Worm (Caenorhabditis elegans): ENCODE results near the gene citk-1.
A peak's percentile ranks its signal among the peaks of the same experiment; 100 is the strongest.

Gene citk-1

DNA sequence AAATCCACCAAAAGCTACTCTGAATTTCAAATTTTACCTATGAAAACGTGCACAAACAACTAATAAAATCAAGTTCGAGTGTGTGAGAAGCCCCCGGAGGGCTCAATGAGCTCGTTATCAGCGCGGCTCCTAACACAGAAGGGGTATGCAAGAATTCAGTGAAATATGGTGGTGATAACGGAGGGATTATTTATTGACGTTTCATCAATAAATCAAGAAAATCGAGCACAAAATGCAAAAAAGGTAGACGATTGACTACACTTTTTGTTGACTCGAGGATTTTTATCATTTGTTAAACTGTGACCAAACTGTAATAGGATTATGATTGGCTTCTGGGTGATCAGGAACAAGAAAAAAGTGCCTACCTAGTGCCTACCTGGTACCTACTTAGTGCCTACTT is 48.7 kb downstream of the citk-1 start, which contains the start of gene zip-3:
zip-3 (minus strand) TSS at position 21 of the 400 bp plus-strand sequence.
- TF ChIP-seq elt-2 (tag; optimal IDR thresholded peaks at IDR 0.05) (peak; percentile 88), nhr-76 (tag; optimal IDR thresholded peaks at IDR 0.05) (no peak), nhr-25 (tag; optimal IDR thresholded peaks at IDR 0.05) (no peak), nhr-12 (tag; optimal IDR thresholded peaks at IDR 0.05) (no peak), elt-3 (tag; optimal IDR thresholded peaks at IDR 0.05) (no peak), hmg-11 (tag; optimal IDR thresholded peaks at IDR 0.05) (no peak), pqm-1 (tag; optimal IDR thresholded peaks at IDR 0.05) (peak; percentile 55)

DNA sequence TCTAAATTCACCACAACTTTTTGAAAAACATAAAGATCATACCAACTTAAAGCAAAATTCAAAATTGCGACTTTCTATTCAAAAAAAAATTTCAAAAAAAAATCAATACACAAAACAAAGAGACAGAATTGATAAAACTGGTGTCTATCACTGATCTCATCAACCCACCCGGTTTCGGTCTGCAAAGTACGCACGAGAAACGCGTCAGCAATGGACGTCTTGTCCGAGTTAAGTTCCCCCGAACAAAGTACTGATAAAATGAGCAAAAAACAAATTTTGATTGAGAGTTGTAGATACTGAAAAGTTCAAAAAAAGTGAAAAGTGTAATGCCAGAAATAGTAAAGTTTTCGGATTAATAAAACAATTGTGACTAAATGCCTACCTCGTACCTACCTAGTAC is 49.6 kb downstream of the citk-1 start:
- TF ChIP-seq elt-2 (tag; optimal IDR thresholded peaks at IDR 0.05) (peak; percentile 62), ceh-28 (tag; optimal IDR thresholded peaks at IDR 0.05) (peak; percentile 5), daf-12 (tag; optimal IDR thresholded peaks at IDR 0.05) (no peak), pqm-1 (tag; optimal IDR thresholded peaks at IDR 0.05) (peak; percentile 1)

DNA sequence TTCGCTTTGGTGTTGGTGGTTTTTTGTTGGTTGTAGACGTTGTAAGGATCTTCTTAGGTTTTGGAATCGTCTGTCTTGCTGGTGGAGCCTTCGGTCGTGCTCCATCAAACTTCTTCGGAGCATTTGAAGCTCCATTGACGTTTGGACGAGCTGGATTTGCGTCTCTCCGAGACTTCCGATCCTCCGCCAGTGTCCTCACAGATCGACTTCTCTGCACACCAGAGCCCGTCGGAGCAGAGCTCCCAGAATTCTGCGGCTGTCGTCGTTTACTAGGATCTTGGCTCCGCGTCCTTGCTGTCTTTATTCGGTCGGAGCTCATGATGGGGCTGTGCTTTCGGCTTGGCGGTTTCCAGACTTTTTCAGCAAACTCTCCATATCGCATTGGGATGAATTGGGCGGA is 52.9 kb downstream of the citk-1 start:
- TF ChIP-seq elt-1 (tag; optimal IDR thresholded peaks at IDR 0.05) (no peak), ama-1 (optimal IDR thresholded peaks at IDR 0.05) (no peak), fos-1 (tag; optimal IDR thresholded peaks at IDR 0.05) (no peak), R02D3.7 (tag; optimal IDR thresholded peaks at IDR 0.05) (no peak), unc-39 (tag; optimal IDR thresholded peaks at IDR 0.05) (no peak), skn-1 (tag; optimal IDR thresholded peaks at IDR 0.05) (no peak)

DNA sequence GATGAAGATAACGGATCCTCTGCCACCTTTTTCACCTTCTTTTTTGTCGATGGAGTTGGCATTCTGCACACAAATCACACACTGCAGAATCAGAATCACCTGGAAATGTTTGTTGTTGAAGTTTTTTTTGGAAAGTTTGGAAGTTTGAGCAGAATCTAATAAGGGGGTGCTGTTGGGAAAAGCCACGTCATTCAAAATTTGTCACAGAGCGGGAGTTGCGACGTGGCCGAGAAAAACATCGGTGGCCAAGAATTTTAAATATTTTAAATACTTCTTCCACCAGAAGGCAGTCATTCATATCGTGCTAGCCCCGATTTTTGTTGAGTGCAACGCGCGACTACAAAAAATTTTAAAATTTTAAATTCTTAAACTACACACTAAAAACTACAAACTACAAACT is 53.6 kb downstream of the citk-1 start, which contains the start of gene rpi-1:
rpi-1 (minus strand) TSS at position 101 of the 400 bp plus-strand sequence.
- no peak for TF ChIP-seq snpc-4 (tag; optimal IDR thresholded peaks at IDR 0.05)
- TF ChIP-seq nhr-43 (tag; optimal IDR thresholded peaks at IDR 0.05; ENCODE audit: poor library complexity, severe bottlenecking) = no peak
- no peak for TF ChIP-seq pha-4 (tag; optimal IDR thresholded peaks at IDR 0.05)
- no peak for TF ChIP-seq lin-15B (tag; optimal IDR thresholded peaks at IDR 0.05)
- TF ChIP-seq sea-2 (GFP tag; optimal IDR thresholded peaks at IDR 0.05) = no peak
- no peak for TF ChIP-seq tbx-2 (tag; optimal IDR thresholded peaks at IDR 0.05)
- no peak for TF ChIP-seq fos-1 (tag; optimal IDR thresholded peaks at IDR 0.05)
- no peak for TF ChIP-seq ztf-11 (tag; optimal IDR thresholded peaks at IDR 0.05)
- no peak for TF ChIP-seq ceh-82 (tag; optimal IDR thresholded peaks at IDR 0.05)
- no peak for TF ChIP-seq nhr-237 (tag; optimal IDR thresholded peaks at IDR 0.05)
- TF ChIP-seq egl-27 (tag; optimal IDR thresholded peaks at IDR 0.05) = no peak

DNA sequence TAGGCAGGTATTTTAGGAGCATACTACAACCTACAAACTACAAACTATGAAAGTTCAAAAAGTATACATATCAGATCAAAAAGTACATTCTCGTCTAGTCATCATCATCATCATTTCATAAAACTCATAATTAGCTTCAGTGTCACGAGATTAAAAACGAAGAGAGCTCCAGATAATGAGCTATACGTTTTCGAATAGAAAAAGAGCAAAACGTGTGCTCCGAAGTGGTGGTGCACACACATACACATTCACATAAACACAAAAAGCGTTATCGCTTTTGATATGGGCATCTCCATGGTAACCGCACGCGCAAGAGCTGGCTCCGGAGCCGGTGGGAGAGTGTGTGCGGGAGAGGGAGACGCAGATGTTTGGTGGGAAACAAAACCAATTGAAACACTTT is 55.6 kb downstream of the citk-1 start:
- TF ChIP-seq jun-1 (tag; optimal IDR thresholded peaks at IDR 0.05) (no peak), nhr-76 (tag; optimal IDR thresholded peaks at IDR 0.05) (no peak), nhr-11 (tag; optimal IDR thresholded peaks at IDR 0.05) (no peak), nhr-12 (tag; optimal IDR thresholded peaks at IDR 0.05) (no peak)
